Worm (Caenorhabditis elegans) whole organism, late embryonic: ENCODE measurements around the gene T05H10.8.

Source experiments
- C08G9.2 ChIP-seq: sonication (generic microtip); optimal IDR thresholded peaks from 2 replicates; lab custom pipeline; 2016; ENCODE audit warnings: mild to moderate bottlenecking, missing genetic modification characterization, moderate library complexity, missing compliant biosample characterization
- C38D4.7 ChIP-seq: fragments of 200-800 bp; sonication (Bioruptor generic); optimal IDR thresholded peaks from 2 replicates; lab custom pipeline; 2018; ENCODE audit warnings: mild to moderate bottlenecking, missing genetic modification characterization, moderate library complexity, missing compliant biosample characterization
- F13H6.1 ChIP-seq: sonication (generic microtip); optimal IDR thresholded peaks from 2 replicates; lab custom pipeline; 2016; ENCODE audit warnings: missing genetic modification characterization, missing compliant biosample characterization
- K02D7.2 ChIP-seq: sonication (generic microtip); optimal IDR thresholded peaks from 2 replicates; lab custom pipeline; 2017; ENCODE audit warnings: mild to moderate bottlenecking, missing genetic modification characterization, missing compliant biosample characterization
- T23F11.4 ChIP-seq: fragments of 200-800 bp; sonication (Bioruptor generic); optimal IDR thresholded peaks from 2 replicates; lab custom pipeline; 2018; ENCODE audit warnings: mild to moderate bottlenecking, missing genetic modification characterization, missing compliant biosample characterization
- Y22D7AL.16 ChIP-seq: sonication (generic microtip); optimal IDR thresholded peaks from 2 replicates; lab custom pipeline; 2016; ENCODE audit warnings: missing genetic modification characterization, missing compliant biosample characterization
- ama-1 ChIP-seq: fragments of 150-350 bp; optimal IDR thresholded peaks from 2 replicates; lab custom pipeline; 2014
- ceh-18 ChIP-seq: sonication (generic microtip); optimal IDR thresholded peaks from 2 replicates; lab custom pipeline; 2016; ENCODE audit warnings: missing genetic modification characterization, missing compliant biosample characterization
- ceh-19 ChIP-seq: fragments of 200-800 bp; sonication (Bioruptor generic); optimal IDR thresholded peaks from 2 replicates; lab custom pipeline; 2018; ENCODE audit warnings: mild to moderate bottlenecking, missing genetic modification characterization, missing compliant biosample characterization
- ceh-2 ChIP-seq: sonication (generic microtip); optimal IDR thresholded peaks from 2 replicates; lab custom pipeline; 2016; ENCODE audit warnings: missing genotype, missing genetic modification characterization, missing compliant biosample characterization
- ceh-22 ChIP-seq: sonication (generic microtip); optimal IDR thresholded peaks from 2 replicates; lab custom pipeline; 2017; ENCODE audit warnings: missing biosample characterization, missing genetic modification characterization
- ceh-24 ChIP-seq: sonication (generic microtip); optimal IDR thresholded peaks from 2 replicates; lab custom pipeline; 2016; ENCODE audit warnings: mild to moderate bottlenecking, missing genetic modification characterization, missing compliant biosample characterization
- ceh-30 ChIP-seq: fragments of 150-350 bp; optimal IDR thresholded peaks from 2 replicates; lab custom pipeline; 2014; ENCODE audit warnings: missing biosample characterization, missing genetic modification characterization
- ceh-31 ChIP-seq: sonication (generic microtip); optimal IDR thresholded peaks from 2 replicates; lab custom pipeline; 2016; ENCODE audit warnings: missing genetic modification characterization, missing compliant biosample characterization
- ceh-48 ChIP-seq: sonication (generic microtip); optimal IDR thresholded peaks from 2 replicates; lab custom pipeline; 2016; ENCODE audit warnings: missing genetic modification characterization, inconsistent platforms, missing compliant biosample characterization
- ceh-6 ChIP-seq: fragments of 200-800 bp; sonication (Bioruptor generic); optimal IDR thresholded peaks from 2 replicates; lab custom pipeline; 2018; ENCODE audit warnings: mild to moderate bottlenecking, missing genetic modification characterization, missing compliant biosample characterization
- ceh-9 ChIP-seq: sonication (generic microtip); optimal IDR thresholded peaks from 2 replicates; lab custom pipeline; 2016; ENCODE audit warnings: mild to moderate bottlenecking, missing genetic modification characterization, inconsistent platforms, missing compliant biosample characterization
- dmd-4 ChIP-seq: sonication (generic microtip); optimal IDR thresholded peaks from 2 replicates; lab custom pipeline; 2016; ENCODE audit warnings: borderline replicate concordance, missing genetic modification characterization, missing compliant biosample characterization
- dve-1 ChIP-seq: sonication (generic microtip); optimal IDR thresholded peaks from 2 replicates; lab custom pipeline; 2017; ENCODE audit warnings: antibody characterized with exemption, mild to moderate bottlenecking, missing genetic modification characterization, missing compliant biosample characterization
- elt-2 ChIP-seq: sonication (generic microtip); optimal IDR thresholded peaks from 2 replicates; lab custom pipeline; 2016; ENCODE audit warnings: missing genetic modification reagents, missing genetic modification characterization, missing compliant biosample characterization
- ets-4 ChIP-seq: sonication (generic microtip); optimal IDR thresholded peaks from 2 replicates; lab custom pipeline; 2016; ENCODE audit warnings: missing genetic modification characterization, missing compliant biosample characterization
- fax-1 ChIP-seq: sonication (generic microtip); optimal IDR thresholded peaks from 2 replicates; lab custom pipeline; 2016; ENCODE audit warnings: missing genotype, missing genetic modification characterization, missing compliant biosample characterization
- fkh-10 ChIP-seq: fragments of 150-350 bp; optimal IDR thresholded peaks from 2 replicates; lab custom pipeline; 2014; ENCODE audit warnings: missing biosample characterization, missing genetic modification reagents, missing genetic modification characterization
- fkh-6 ChIP-seq: sonication (generic microtip); optimal IDR thresholded peaks from 2 replicates; lab custom pipeline; 2016; ENCODE audit warnings: missing genetic modification characterization, missing compliant biosample characterization
- hlh-6 ChIP-seq: sonication (generic microtip); optimal IDR thresholded peaks from 2 replicates; lab custom pipeline; 2016; ENCODE audit warnings: missing genotype, missing genetic modification characterization, missing compliant biosample characterization
- hlh-8 ChIP-seq: sonication (generic microtip); optimal IDR thresholded peaks from 2 replicates; lab custom pipeline; 2016; ENCODE audit warnings: missing genotype, missing genetic modification characterization, missing compliant biosample characterization
- lim-6 ChIP-seq: sonication (generic microtip); optimal IDR thresholded peaks from 2 replicates; lab custom pipeline; 2016; ENCODE audit warnings: missing genetic modification characterization, missing compliant biosample characterization
- lin-11 ChIP-seq: fragments of 200-800 bp; sonication (Bioruptor generic); optimal IDR thresholded peaks from 2 replicates; lab custom pipeline; 2018; ENCODE audit warnings: mild to moderate bottlenecking, missing genetic modification characterization, missing compliant biosample characterization
- madf-2 ChIP-seq: sonication (generic microtip); optimal IDR thresholded peaks from 2 replicates; lab custom pipeline; 2017; ENCODE audit warnings: missing genetic modification characterization, missing compliant biosample characterization
- mec-3 ChIP-seq: sonication (generic microtip); optimal IDR thresholded peaks from 2 replicates; lab custom pipeline; 2016; ENCODE audit warnings: borderline replicate concordance, missing genetic modification characterization, missing compliant biosample characterization
- nfya-1 ChIP-seq: sonication (generic microtip); optimal IDR thresholded peaks from 2 replicates; lab custom pipeline; 2017; ENCODE audit warnings: missing genetic modification characterization, mild to moderate bottlenecking, missing compliant biosample characterization, antibody characterized with exemption, moderate library complexity
- npax-4 ChIP-seq: sonication (generic microtip); optimal IDR thresholded peaks from 2 replicates; lab custom pipeline; 2016; ENCODE audit warnings: missing genetic modification characterization, missing compliant biosample characterization
- odd-2 ChIP-seq: sonication (generic microtip); optimal IDR thresholded peaks from 2 replicates; lab custom pipeline; 2017; ENCODE audit warnings: antibody characterized with exemption, mild to moderate bottlenecking, missing genetic modification characterization, missing compliant biosample characterization
- pag-3 ChIP-seq: sonication (generic microtip); optimal IDR thresholded peaks from 2 replicates; lab custom pipeline; 2016; ENCODE audit warnings: missing compliant biosample characterization, missing genetic modification characterization, borderline replicate concordance
- pat-9 ChIP-seq: fragments of 200-800 bp; sonication (Bioruptor generic); optimal IDR thresholded peaks from 2 replicates; lab custom pipeline; 2018; ENCODE audit warnings: mild to moderate bottlenecking, missing genetic modification characterization, moderate library complexity, missing compliant biosample characterization
- pax-1 ChIP-seq: fragments of 150-350 bp; optimal IDR thresholded peaks from 2 replicates; lab custom pipeline; 2014; ENCODE audit warnings: missing biosample characterization, missing genetic modification characterization
- pha-2 ChIP-seq: sonication (generic microtip); optimal IDR thresholded peaks from 2 replicates; lab custom pipeline; 2017; ENCODE audit warnings: mild to moderate bottlenecking, missing genetic modification characterization, missing compliant biosample characterization
- pqm-1 ChIP-seq: sonication (generic microtip); optimal IDR thresholded peaks from 2 replicates; lab custom pipeline; 2016; ENCODE audit warnings: missing genetic modification characterization, missing compliant biosample characterization
- pros-1 ChIP-seq: fragments of 150-350 bp; optimal IDR thresholded peaks from 2 replicates; lab custom pipeline; 2014; ENCODE audit warnings: missing biosample characterization, missing genetic modification reagents, missing genetic modification characterization
- ref-2 ChIP-seq: sonication (generic microtip); optimal IDR thresholded peaks from 2 replicates; lab custom pipeline; 2016; ENCODE audit warnings: missing genetic modification characterization, missing compliant biosample characterization
- rnt-1 ChIP-seq: sonication (generic microtip); optimal IDR thresholded peaks from 2 replicates; lab custom pipeline; 2016; ENCODE audit warnings: missing genetic modification characterization, missing compliant biosample characterization
- syd-9 ChIP-seq: sonication (generic microtip); optimal IDR thresholded peaks from 2 replicates; lab custom pipeline; 2016; ENCODE audit warnings: mild to moderate bottlenecking, missing genetic modification characterization, moderate library complexity, missing compliant biosample characterization
- tbx-7 ChIP-seq: sonication (generic microtip); optimal IDR thresholded peaks from 2 replicates; lab custom pipeline; 2016; ENCODE audit warnings: missing genotype, missing genetic modification characterization, missing compliant biosample characterization
- ttx-3 ChIP-seq: sonication (generic microtip); optimal IDR thresholded peaks from 2 replicates; lab custom pipeline; 2016; ENCODE audit warnings: missing genetic modification reagents, missing genetic modification characterization, missing compliant biosample characterization
- unc-42 ChIP-seq: sonication (generic microtip); optimal IDR thresholded peaks from 2 replicates; lab custom pipeline; 2016; ENCODE audit warnings: missing genotype, missing genetic modification characterization, missing compliant biosample characterization
- unc-55 ChIP-seq: sonication (generic microtip); optimal IDR thresholded peaks from 2 replicates; lab custom pipeline; 2017; ENCODE audit warnings: missing biosample characterization, missing genetic modification reagents, missing genetic modification characterization
- unc-86 ChIP-seq: sonication (generic microtip); optimal IDR thresholded peaks from 2 replicates; lab custom pipeline; 2016; ENCODE audit warnings: missing genetic modification characterization, missing compliant biosample characterization
- zip-5 ChIP-seq: sonication (generic microtip); optimal IDR thresholded peaks from 2 replicates; lab custom pipeline; 2016; ENCODE audit warnings: missing genetic modification characterization, missing compliant biosample characterization

The T05H10.8 gene

DNA sequence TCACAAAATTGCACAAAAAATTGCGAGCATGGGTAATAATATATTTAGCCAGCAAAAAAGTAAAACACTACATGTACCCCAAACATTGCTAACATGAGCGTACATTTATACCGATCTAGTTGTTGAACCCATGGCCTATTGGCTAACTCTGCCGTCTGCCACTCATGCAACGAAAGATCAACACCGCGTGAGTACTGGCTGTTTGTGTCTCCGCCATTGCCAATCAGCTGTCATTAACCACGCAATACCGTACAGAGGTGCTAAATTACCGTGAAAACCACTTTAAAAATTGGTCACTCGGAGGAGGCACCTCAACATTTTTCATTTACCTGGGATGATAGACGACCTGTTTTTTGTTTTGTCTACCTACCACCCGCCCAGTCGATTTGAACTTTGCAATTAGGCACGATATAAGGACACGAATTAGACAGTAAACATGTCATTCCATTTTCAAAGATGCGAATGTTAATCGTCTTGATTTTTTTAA is 16.5 kb downstream of the T05H10.8 start, which contains the start of gene K02C4.2 (continued):
- TF ChIP-seq unc-42 (tag; lab: Kevin White, UChicago) (no peak), pqm-1 (tag; lab: Kevin White, UChicago) (no peak), ceh-6 (GFP tag; lab: Kevin White, UChicago) (peak; percentile 78), lim-6 (no peak), lin-11 (tag; lab: Kevin White, UChicago) (peak; percentile 49), npax-4 (tag; lab: Kevin White, UChicago) (peak; percentile 18), pag-3 (tag; lab: Kevin White, UChicago) (no peak), pha-2 (tag; lab: Kevin White, UChicago) (peak; percentile 21), pax-1 (tag; lab: Kevin White, UChicago) (no peak), hlh-8 (tag; lab: Kevin White, UChicago) (no peak), ceh-31 (tag; lab: Kevin White, UChicago) (peak; percentile 10), mec-3 (no peak), ceh-18 (tag; lab: Kevin White, UChicago) (peak; percentile 57), ref-2 (tag; lab: Kevin White, UChicago) (peak; percentile 59), ets-4 (tag; lab: Kevin White, UChicago) (no peak), ceh-48 (tag; lab: Kevin White, UChicago) (peak; percentile 17), tbx-7 (tag; lab: Kevin White, UChicago) (peak; percentile 9), K02D7.2 (tag; lab: Kevin White, UChicago) (peak; percentile 5), C38D4.7 (GFP tag; lab: Kevin White, UChicago) (peak; percentile 55), C08G9.2 (peak; percentile 48), ceh-22 (tag; lab: Kevin White, UChicago) (peak; percentile 45), pat-9 (peak; percentile 80), Y22D7AL.16 (tag; lab: Kevin White, UChicago) (no peak), syd-9 (tag; lab: Kevin White, UChicago) (no peak), zip-5 (tag; lab: Kevin White, UChicago) (no peak), ceh-24 (tag; lab: Kevin White, UChicago) (no peak), ceh-30 (tag; lab: Kevin White, UChicago) (no peak)
- TF ChIP-seq, all 69 proteins: peak for 37

- TF ChIP-seq dve-1 (tag; lab: Kevin White, UChicago) = no peak
- TF ChIP-seq pros-1 = no peak
Observed at ce11 chrII:8078041-8078440, 19.2 kb downstream of the T05H10.8 start, which contains the start of gene K02C4.5. TSS of gene K02C4.5 (plus strand) at chrII:8078435.

DNA sequence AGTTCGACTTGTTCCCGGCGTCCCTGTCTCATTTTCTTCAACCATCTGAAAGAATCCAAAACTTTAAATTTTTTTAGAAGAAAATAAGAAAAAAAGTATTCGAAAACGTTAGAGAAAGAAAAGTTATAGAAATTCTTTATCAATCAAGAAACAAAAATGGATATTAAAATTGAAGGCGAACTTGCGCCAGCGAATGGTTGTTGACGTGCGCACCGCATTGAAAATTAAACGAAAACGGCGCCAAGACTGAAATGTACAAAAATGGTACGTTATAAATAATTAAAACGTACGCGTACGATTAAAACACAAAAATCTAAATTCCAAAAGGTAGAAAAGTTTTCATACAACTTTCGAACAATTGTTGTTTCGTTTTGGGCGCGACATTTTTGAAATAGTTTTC is 27.9 kb downstream of the T05H10.8 start, which contains the start of gene K02C4.3:
Gene K02C4.3 (minus strand): TSS at position 51 of the 400 bp plus-strand sequence.
- TF ChIP-seq ceh-9 (no peak), syd-9 (tag; lab: Kevin White, UChicago) (no peak), fkh-6 (tag; lab: Kevin White, UChicago) (no peak), unc-55 (no peak), nfya-1 (tag; lab: Kevin White, UChicago) (peak; percentile 23), ceh-2 (tag; lab: Kevin White, UChicago) (no peak), ttx-3 (tag; lab: Kevin White, UChicago) (no peak), fax-1 (tag; lab: Kevin White, UChicago) (no peak), ceh-19 (no peak), odd-2 (tag; lab: Kevin White, UChicago) (no peak), pag-3 (tag; lab: Kevin White, UChicago) (no peak), unc-86 (tag; lab: Kevin White, UChicago) (no peak), fkh-10 (GFP tag; lab: Kevin White, UChicago) (no peak), K02D7.2 (tag; lab: Kevin White, UChicago) (no peak), ama-1 (lab: Kevin White, UChicago) (no peak), ceh-24 (tag; lab: Kevin White, UChicago) (no peak), rnt-1 (tag; lab: Kevin White, UChicago) (no peak), elt-2 (tag; lab: Kevin White, UChicago) (peak; percentile 0), tbx-7 (tag; lab: Kevin White, UChicago) (no peak), lim-6 (no peak), dmd-4 (tag; lab: Kevin White, UChicago) (no peak), ceh-31 (tag; lab: Kevin White, UChicago) (peak; percentile 25), F13H6.1 (tag; lab: Kevin White, UChicago) (no peak), ets-4 (tag; lab: Kevin White, UChicago) (no peak), hlh-8 (tag; lab: Kevin White, UChicago) (no peak), madf-2 (tag; lab: Kevin White, UChicago) (no peak), ref-2 (tag; lab: Kevin White, UChicago) (no peak), T23F11.4 (GFP tag; lab: Kevin White, UChicago) (no peak), hlh-6 (tag; lab: Kevin White, UChicago) (no peak), unc-42 (tag; lab: Kevin White, UChicago) (peak; percentile 43), ceh-6 (GFP tag; lab: Kevin White, UChicago) (no peak), Y22D7AL.16 (tag; lab: Kevin White, UChicago) (no peak)
